Fruit fly (Drosophila melanogaster): Measurements from ENCODE around the gene EMC2A.

Gene EMC2A

DNA sequence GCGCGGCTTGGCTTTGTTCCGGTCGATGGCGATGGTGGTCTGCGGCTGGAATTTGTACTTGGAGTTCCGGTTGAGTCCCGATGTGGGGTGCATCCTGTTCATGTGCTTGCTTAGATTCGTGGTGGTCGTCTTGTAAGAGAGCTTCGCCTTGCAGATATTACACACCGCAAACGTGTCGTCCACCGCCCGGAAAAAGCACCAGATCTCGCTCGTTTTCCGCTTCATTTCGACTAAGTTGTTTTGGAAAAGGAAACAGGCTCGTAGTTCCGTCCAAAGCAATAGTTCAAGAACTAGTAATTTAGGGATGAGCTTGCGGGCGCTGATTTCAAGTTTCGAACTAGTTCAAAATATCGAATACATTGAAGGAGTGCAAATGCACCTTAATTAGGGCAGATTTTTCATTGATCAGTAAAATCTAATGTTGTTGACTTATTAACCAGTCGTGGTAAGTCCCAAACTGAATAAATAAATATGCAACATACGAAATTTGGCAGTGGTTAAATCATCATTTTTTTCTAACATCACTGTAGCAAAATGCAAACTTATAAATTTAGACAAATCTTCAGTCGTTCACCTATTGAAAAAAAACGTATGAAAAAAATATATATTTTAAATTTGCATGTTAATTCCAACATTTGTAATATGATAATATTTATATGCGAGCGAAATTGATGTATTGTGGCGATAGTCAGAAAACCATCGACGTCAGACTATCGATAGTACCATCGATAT is 47.1 kb upstream of the EMC2A start, which contains the start of the genes bdwf and Patr-1 (continued):
- no peak for TF ChIP-seq zf30C (GFP tag; optimal IDR thresholded peaks at IDR 0.05)
- TF ChIP-seq dysf (GFP tag; IDR thresholded peaks at IDR 0.05), result no peak
- no peak for TF ChIP-seq Hr39 (optimal IDR thresholded peaks at IDR 0.05)
- TF ChIP-seq Dbx (GFP tag; IDR thresholded peaks at IDR 0.05), result no peak
- TF ChIP-seq CG17612 (GFP tag; IDR thresholded peaks at IDR 0.05), result no peak
- TF ChIP-seq CG43689 (GFP tag; IDR thresholded peaks at IDR 0.05), result no peak
- peak; percentile 94 for TF ChIP-seq knrl (GFP tag; IDR thresholded peaks at IDR 0.05; ENCODE audit: partially characterized antibody)
- TF ChIP-seq CG7357 (GFP tag; IDR thresholded peaks at IDR 0.05), result no peak
- TF ChIP-seq nom (GFP tag; optimal IDR thresholded peaks at IDR 0.05), result no peak
- no peak for TF ChIP-seq CG4820 (GFP tag; optimal IDR thresholded peaks at IDR 0.05)
- no peak for TF ChIP-seq D (optimal IDR thresholded peaks at IDR 0.05)
- no peak for TF ChIP-seq D (GFP tag; optimal IDR thresholded peaks at IDR 0.05)
- no peak for TF ChIP-seq CG11696 (GFP tag; IDR thresholded peaks at IDR 0.05)
- no peak for TF ChIP-seq otp (GFP tag; IDR thresholded peaks at IDR 0.05)
- no peak for TF ChIP-seq Side (GFP tag; optimal IDR thresholded peaks at IDR 0.05)
- peak; percentile 66 for TF ChIP-seq MBD-R2 (GFP tag; IDR thresholded peaks at IDR 0.05)
- no peak for TF ChIP-seq HmgZ (tag; optimal IDR thresholded peaks at IDR 0.05)
- TF ChIP-seq CG7271 (tag; optimal IDR thresholded peaks at IDR 0.05), result no peak
- TF ChIP-seq mld (GFP tag; IDR thresholded peaks at IDR 0.05; ENCODE audit: partially characterized antibody), result peak; percentile 92
- TF ChIP-seq CG4282 (GFP tag; optimal IDR thresholded peaks at IDR 0.05), result no peak
- TF ChIP-seq psq (GFP tag; optimal IDR thresholded peaks at IDR 0.05), result no peak
- no peak for TF ChIP-seq Bteb2 (GFP tag; optimal IDR thresholded peaks at IDR 0.05)
- no peak for TF ChIP-seq fru (optimal IDR thresholded peaks at IDR 0.05)
- peak; percentile 9 for TF ChIP-seq nerfin-1 (tag; optimal IDR thresholded peaks at IDR 0.05)
- peak; percentile 4 for TF ChIP-seq gcm (GFP tag; optimal IDR thresholded peaks at IDR 0.05)
- TF ChIP-seq corto (GFP tag; optimal IDR thresholded peaks at IDR 0.05), result peak; percentile 5
- no peak for TF ChIP-seq Myb (GFP tag; optimal IDR thresholded peaks at IDR 0.05)
- no peak for TF ChIP-seq cg (GFP tag; optimal IDR thresholded peaks at IDR 0.05)
- TF ChIP-seq sob (GFP tag; IDR thresholded peaks at IDR 0.05), result 0 out of 2 replicates have a peak, but pooled peaks have one; percentile 12
- TF ChIP-seq CG31441 (GFP tag; IDR thresholded peaks at IDR 0.05), result no peak
- TF ChIP-seq CG17829 (tag; optimal IDR thresholded peaks at IDR 0.05), result peak; percentile 35
- TF ChIP-seq ara (GFP tag; IDR thresholded peaks at IDR 0.05), result no peak
- peak; percentile 92 for TF ChIP-seq Dll (GFP tag; IDR thresholded peaks at IDR 0.05; ENCODE audit: partially characterized antibody)
- no peak for TF ChIP-seq Antp (GFP tag; optimal IDR thresholded peaks at IDR 0.05)
- TF ChIP-seq vfl (GFP tag; optimal IDR thresholded peaks at IDR 0.05), result no peak
- no peak for TF ChIP-seq pum (GFP tag; optimal IDR thresholded peaks at IDR 0.05)
- TF ChIP-seq vvl (GFP tag; IDR thresholded peaks at IDR 0.05), result no peak
- TF ChIP-seq Vsx1 (GFP tag; optimal IDR thresholded peaks at IDR 0.05), result no peak
- no peak for TF ChIP-seq Tbp (GFP tag; optimal IDR thresholded peaks at IDR 0.05)
- TF ChIP-seq tgo (GFP tag; IDR thresholded peaks at IDR 0.05), result no peak
- no peak for TF ChIP-seq Fer3 (tag; optimal IDR thresholded peaks at IDR 0.05)
- TF ChIP-seq chn (GFP tag; optimal IDR thresholded peaks at IDR 0.05), result no peak
- no peak for TF ChIP-seq CG18011 (GFP tag; optimal IDR thresholded peaks at IDR 0.05)
- peak; percentile 89 for TF ChIP-seq Opbp (GFP tag; IDR thresholded peaks at IDR 0.05; ENCODE audit: partially characterized antibody)
- peak; percentile 20 for TF ChIP-seq grau (tag; optimal IDR thresholded peaks at IDR 0.05)
- peak; percentile 36 for TF ChIP-seq CG8924 (tag; optimal IDR thresholded peaks at IDR 0.05)
- no peak for TF ChIP-seq CG7556 (GFP tag; optimal IDR thresholded peaks at IDR 0.05)
- no peak for TF ChIP-seq CG1602 (GFP tag; optimal IDR thresholded peaks at IDR 0.05)
- no peak for TF ChIP-seq oc (tag; optimal IDR thresholded peaks at IDR 0.05)
- no peak for TF ChIP-seq CG31224 (GFP tag; IDR thresholded peaks at IDR 0.05)
- no peak for TF ChIP-seq Camta (GFP tag; optimal IDR thresholded peaks at IDR 0.05)
- no peak for TF ChIP-seq jing (GFP tag; optimal IDR thresholded peaks at IDR 0.05)
